Worm (Caenorhabditis elegans): Measurements from ENCODE around the gene F56B3.4.

DNA sequence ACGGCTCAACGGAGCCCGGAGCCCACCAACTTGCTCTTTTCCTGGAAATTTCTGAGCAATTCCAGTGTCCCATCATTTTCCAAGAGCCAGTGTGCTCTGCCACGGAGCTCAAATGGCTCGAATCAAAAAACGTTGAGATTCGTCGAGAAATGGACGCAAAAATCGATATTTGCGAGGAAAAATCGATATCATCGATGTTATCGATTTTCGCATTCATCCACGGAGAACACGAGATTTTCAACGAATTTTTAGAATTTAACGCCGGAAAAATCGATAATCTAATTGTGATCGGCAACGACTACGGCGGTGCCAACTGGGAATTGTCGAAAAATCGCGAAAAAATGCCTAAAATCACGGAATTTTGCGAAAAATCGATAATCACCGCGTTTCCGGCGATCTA, 11.6 kb upstream of the F56B3.4 start:
- TF ChIP-seq nhr-2 (tag; optimal IDR thresholded peaks at IDR 0.05): no peak
- no peak for TF ChIP-seq mep-1 (tag; optimal IDR thresholded peaks at IDR 0.05)
- TF ChIP-seq flh-1 (GFP tag; optimal IDR thresholded peaks at IDR 0.05): no peak
- TF ChIP-seq nhr-28 (tag; optimal IDR thresholded peaks at IDR 0.05): no peak
- no peak for TF ChIP-seq snpc-4 (tag; optimal IDR thresholded peaks at IDR 0.05)
- TF ChIP-seq unc-62 (GFP tag; optimal IDR thresholded peaks at IDR 0.05): no peak
- no peak for TF ChIP-seq blmp-1 (tag; optimal IDR thresholded peaks at IDR 0.05)
- no peak for TF ChIP-seq nhr-237 (tag; optimal IDR thresholded peaks at IDR 0.05)
- TF ChIP-seq ztf-11 (tag; optimal IDR thresholded peaks at IDR 0.05): no peak
